Worm (Caenorhabditis elegans): Measurements from ENCODE around the gene cdo-1.

- no peak for TF ChIP-seq ztf-11 (tag; optimal IDR thresholded peaks at IDR 0.05)
- TF ChIP-seq zag-1 (tag; optimal IDR thresholded peaks at IDR 0.05): no peak
- no peak for TF ChIP-seq ama-1 (optimal IDR thresholded peaks at IDR 0.05)
- TF ChIP-seq aly-2 (tag; optimal IDR thresholded peaks at IDR 0.05): no peak
- TF ChIP-seq unc-62 (GFP tag; optimal IDR thresholded peaks at IDR 0.05): no peak
- no peak for TF ChIP-seq skn-1 (tag; optimal IDR thresholded peaks at IDR 0.05)
- TF ChIP-seq nhr-129 (tag; optimal IDR thresholded peaks at IDR 0.05): no peak
- no peak for TF ChIP-seq lin-13 (GFP tag; optimal IDR thresholded peaks at IDR 0.05)
- peak; percentile 40 for TF ChIP-seq unc-55 (GFP tag; optimal IDR thresholded peaks at IDR 0.05)
Measured at ce11 chrX:871020-871419, 7.6 kb upstream of the cdo-1 start, which contains the start of gene lgl-1.

Data from whole organism, L2 larva.